Worm (Caenorhabditis elegans) whole organism, early embryonic: ENCODE data around the gene ttr-28.
"Not testable (repeated sequence)": the region's sequence is repeated elsewhere in the genome, so short reads cannot be mapped to it uniquely, and the experiment has no call there.

Experiments
- F13C5.2 ChIP-seq: sonication (generic microtip); optimal IDR thresholded peaks from 2 replicates; lab custom pipeline; 2017; ENCODE audit warnings: mild to moderate bottlenecking, missing genetic modification characterization, inconsistent platforms, missing compliant biosample characterization
- aly-1 ChIP-seq: sonication (generic microtip); optimal IDR thresholded peaks from 2 replicates; lab custom pipeline; 2016; ENCODE audit warnings: missing genetic modification characterization, missing compliant biosample characterization
- ama-1 ChIP-seq: fragments of 150-350 bp; optimal IDR thresholded peaks from 2 replicates; lab custom pipeline; 2014
- ceh-13 ChIP-seq: fragments of 200-800 bp; sonication (Bioruptor generic); optimal IDR thresholded peaks from 2 replicates; lab custom pipeline; 2018; ENCODE audit warnings: mild to moderate bottlenecking, missing genetic modification characterization, missing compliant biosample characterization
- ceh-36 ChIP-seq: sonication (generic microtip); optimal IDR thresholded peaks from 2 replicates; lab custom pipeline; 2016; ENCODE audit warnings: missing genetic modification characterization, inconsistent platforms, missing compliant biosample characterization
- ets-7 ChIP-seq: sonication (generic microtip); optimal IDR thresholded peaks from 2 replicates; lab custom pipeline; 2016; ENCODE audit warnings: missing genotype, missing genetic modification characterization, missing compliant biosample characterization
- flt-1 ChIP-seq: fragments of 200-800 bp; sonication (Bioruptor generic); IDR thresholded peaks from 2 replicates; pipeline ENCODE4 v1.3.6; 2022; ENCODE audit warnings: missing genetic modification characterization, missing compliant biosample characterization
- hmbx-1 ChIP-seq: sonication (generic microtip); optimal IDR thresholded peaks from 2 replicates; lab custom pipeline; 2016; ENCODE audit warnings: mild to moderate bottlenecking, missing genetic modification characterization, missing compliant biosample characterization
- hmg-4 ChIP-seq: fragments of 200-800 bp; sonication (Bioruptor generic); optimal IDR thresholded peaks from 2 replicates; lab custom pipeline; 2018; ENCODE audit warnings: mild to moderate bottlenecking, missing genetic modification characterization, missing compliant biosample characterization
- hnd-1 ChIP-seq: sonication (generic microtip); optimal IDR thresholded peaks from 2 replicates; lab custom pipeline; 2016; ENCODE audit warnings: missing genetic modification characterization, missing compliant biosample characterization
- scrt-1 ChIP-seq: fragments of 200-800 bp; sonication (Bioruptor generic); IDR thresholded peaks from 2 replicates; pipeline ENCODE4 v1.3.6; 2022; ENCODE audit warnings: missing genetic modification characterization, missing compliant biosample characterization
- sea-1 ChIP-seq: fragments of 200-800 bp; sonication (Bioruptor generic); conservative IDR thresholded peaks from 2 replicates; pipeline ENCODE4 v1.3.6; 2022; ENCODE audit warnings: missing genetic modification characterization, missing compliant biosample characterization
- tbx-11 ChIP-seq: fragments of 200-800 bp; sonication (Bioruptor generic); IDR thresholded peaks from 2 replicates; pipeline ENCODE4 v1.3.6; 2022; ENCODE audit warnings: missing genetic modification characterization, missing compliant biosample characterization
- tbx-37 ChIP-seq: fragments of 200-800 bp; sonication (Bioruptor generic); conservative IDR thresholded peaks from 2 replicates; pipeline ENCODE4 v1.3.6; 2022; ENCODE audit warnings: missing genetic modification reagents, missing genetic modification characterization, missing compliant biosample characterization
- tra-4 ChIP-seq: sonication (generic microtip); optimal IDR thresholded peaks from 2 replicates; lab custom pipeline; 2017; ENCODE audit warnings: missing genetic modification characterization, missing compliant biosample characterization

Gene ttr-28

ce11 chrV:12869948-12870347 is 35.0 kb downstream of the ttr-28 start, which contains the start of gene T07F10.3:
Gene T07F10.3 (minus strand): TSS chrV:12870045.
- TF ChIP-seq tbx-37 (GFP tag; lab: Robert Waterston, UW): peak; percentile 96
- TF ChIP-seq hmg-4: peak; percentile 57
- no peak for TF ChIP-seq aly-1
- TF ChIP-seq tbx-11 (GFP tag; lab: Robert Waterston, UW): no peak
- no peak for TF ChIP-seq ets-7 (tag; lab: Kevin White, UChicago)
- TF ChIP-seq F13C5.2 (tag; lab: Kevin White, UChicago): peak; percentile 26
- TF ChIP-seq sea-1 (GFP tag; lab: Robert Waterston, UW): peak; percentile 74; the same call in 1 of the 2 replicates
- peak; percentile 57 for TF ChIP-seq flt-1 (GFP tag; lab: Robert Waterston, UW)
- TF ChIP-seq ceh-13 (GFP tag; lab: Kevin White, UChicago): no peak
- peak; percentile 53 for TF ChIP-seq hnd-1 (tag; lab: Kevin White, UChicago)

DNA sequence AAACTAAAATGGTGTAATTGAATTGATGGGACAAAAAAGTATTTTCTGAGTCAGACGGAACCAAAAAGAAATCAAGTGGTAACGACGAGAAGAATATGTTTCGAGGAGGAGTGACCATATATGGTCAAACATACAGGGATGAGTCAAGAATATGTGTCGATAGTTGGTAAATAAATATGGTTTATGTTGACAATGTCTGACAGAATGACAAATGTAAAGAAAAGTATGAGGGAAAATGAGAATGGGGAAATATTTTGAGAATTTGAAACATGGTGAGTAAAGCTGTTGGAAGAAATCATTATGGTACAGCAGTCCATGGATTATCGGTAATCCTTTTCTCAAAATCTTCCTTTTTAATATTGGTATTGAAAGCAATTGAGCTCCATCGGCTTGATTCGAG is 37.0 kb downstream of the ttr-28 start, which contains the start of gene nspg-1:
nspg-1 (minus strand) TSS at position 101 of the 400 bp plus-strand sequence.
- TF ChIP-seq hmg-4: no peak
- TF ChIP-seq ets-7 (tag; lab: Kevin White, UChicago): no peak
- no peak for TF ChIP-seq ceh-36 (tag; lab: Kevin White, UChicago)
- no peak for TF ChIP-seq aly-1
- no peak for TF ChIP-seq tra-4 (tag; lab: Kevin White, UChicago)
- no peak for TF ChIP-seq sea-1 (GFP tag; lab: Robert Waterston, UW)
- TF ChIP-seq ceh-13 (GFP tag; lab: Kevin White, UChicago): no peak

DNA sequence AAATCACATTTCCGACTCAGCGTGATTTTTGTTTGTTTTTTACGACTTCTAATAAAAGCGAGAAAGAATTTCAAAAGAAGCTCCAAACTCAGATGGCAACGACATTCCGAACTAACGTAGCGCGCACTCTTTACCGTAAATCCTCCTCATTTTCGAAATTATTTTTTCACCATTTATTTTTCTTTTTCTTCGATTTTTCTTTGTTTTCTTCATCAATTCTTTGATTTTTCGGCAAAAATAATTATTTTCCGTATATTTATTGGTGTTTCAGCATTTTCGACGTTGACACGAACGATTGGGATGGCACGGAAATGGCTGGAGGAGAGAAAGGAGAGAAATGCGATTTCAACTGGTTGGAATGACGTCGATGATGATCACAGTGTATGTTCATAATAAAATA is 39.4 kb downstream of the ttr-28 start, which contains the start of gene T07F10.5:
T07F10.5 (plus strand) TSS at position 301 of the 400 bp plus-strand sequence.
- TF ChIP-seq hmg-4; sea-1 (GFP tag; lab: Robert Waterston, UW); ama-1 (lab: Kevin White, UChicago): not testable (repeated sequence)

DNA sequence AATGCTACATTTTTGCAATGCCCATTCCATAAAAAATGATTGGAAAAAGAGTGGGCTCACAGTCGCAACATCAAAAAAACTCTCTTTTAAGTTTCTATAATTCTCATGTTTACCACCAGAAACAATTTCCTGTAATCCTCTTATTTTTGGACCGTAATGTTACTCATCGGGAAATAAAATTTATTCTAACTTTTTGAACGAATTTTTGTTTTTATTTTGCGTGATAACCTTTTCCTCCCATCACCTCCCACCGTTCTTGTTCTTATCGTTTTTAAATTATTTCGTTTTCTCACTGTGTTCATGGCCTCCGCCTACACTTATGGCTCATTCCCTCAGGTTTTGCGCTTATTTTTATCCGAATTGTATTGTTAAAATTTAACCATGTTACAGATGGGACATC is 45.8 kb downstream of the ttr-28 start, which contains the start of gene anp-1:
anp-1 (plus strand) TSS at position 301 of the 400 bp plus-strand sequence.
- no peak for TF ChIP-seq scrt-1 (GFP tag; lab: Robert Waterston, UW)
- TF ChIP-seq F13C5.2 (tag; lab: Kevin White, UChicago): no peak

ce11 chrV:12854766-12855165 is 50.2 kb downstream of the ttr-28 start, which contains the start of gene C44H9.7:
Gene C44H9.7 (minus strand): TSS chrV:12854866.
- no peak for TF ChIP-seq ceh-36 (tag; lab: Kevin White, UChicago)
- no peak for TF ChIP-seq sea-1 (GFP tag; lab: Robert Waterston, UW)
- no peak for TF ChIP-seq hnd-1 (tag; lab: Kevin White, UChicago)
- no peak for TF ChIP-seq hmg-4
- TF ChIP-seq ceh-13 (GFP tag; lab: Kevin White, UChicago): no peak
- TF ChIP-seq ets-7 (tag; lab: Kevin White, UChicago): no peak
- TF ChIP-seq aly-1: no peak
- TF ChIP-seq F13C5.2 (tag; lab: Kevin White, UChicago): no peak
- no peak for TF ChIP-seq hmbx-1 (tag; lab: Kevin White, UChicago)
